Fruit fly (Drosophila melanogaster) whole organism, embryonic: Measurements from ENCODE around the gene CG34310.

ENCODE experiments used
- Abd-B ChIP-seq: fragments of 200-800 bp; sonication (Bioruptor generic); optimal IDR thresholded peaks from 2 replicates; lab custom pipeline; 2018; ENCODE audit warnings: missing biosample characterization, mild to moderate bottlenecking, missing genetic modification characterization, moderate library complexity
- Bteb2 ChIP-seq: fragments of 200-800 bp; sonication (Bioruptor generic); optimal IDR thresholded peaks from 2 replicates; lab custom pipeline; 2016; ENCODE audit warnings: missing biosample characterization, missing genetic modification characterization
- CG10147 ChIP-seq: fragments of 200-800 bp; sonication (Bioruptor generic); optimal IDR thresholded peaks from 2 replicates; lab custom pipeline; 2019; ENCODE audit warnings: missing biosample characterization, mild to moderate bottlenecking, missing genetic modification characterization, moderate library complexity
- CG10565 ChIP-seq: fragments of 200-800 bp; sonication (Bioruptor generic); optimal IDR thresholded peaks from 3 replicates; lab custom pipeline; 2016; ENCODE audit warnings: missing biosample characterization, mild to moderate bottlenecking, missing genetic modification characterization
- CG11085 ChIP-seq: fragments of 200-800 bp; sonication (Bioruptor generic); IDR thresholded peaks from 2 replicates; pipeline ENCODE4 v1.3.6; 2022; ENCODE audit warnings: missing biosample characterization, missing genetic modification characterization
- CG12219 ChIP-seq: fragments of 200-800 bp; sonication (Bioruptor generic); optimal IDR thresholded peaks from 3 replicates; lab custom pipeline; 2018; ENCODE audit warnings: missing biosample characterization, mild to moderate bottlenecking, missing genetic modification characterization
- CG12299 ChIP-seq: fragments of 200-800 bp; sonication (Bioruptor generic); optimal IDR thresholded peaks from 2 replicates; lab custom pipeline; 2018; ENCODE audit warnings: missing biosample characterization, mild to moderate bottlenecking, missing genetic modification characterization
- CG12391 ChIP-seq: fragments of 200-800 bp; sonication (Bioruptor generic); optimal IDR thresholded peaks from 3 replicates; lab custom pipeline; 2018; ENCODE audit warnings: missing biosample characterization, mild to moderate bottlenecking, missing genetic modification characterization, moderate library complexity
- CG13123 ChIP-seq: fragments of 200-800 bp; sonication (Bioruptor generic); optimal IDR thresholded peaks from 2 replicates; lab custom pipeline; 2016; ENCODE audit warnings: missing biosample characterization, missing genetic modification characterization
- CG16779 ChIP-seq: fragments of 200-800 bp; sonication (Bioruptor generic); IDR thresholded peaks from 2 replicates; pipeline ENCODE4 v1.3.6; 2022; ENCODE audit warnings: missing biosample characterization, missing genetic modification characterization
- CG16815 ChIP-seq: fragments of 200-800 bp; sonication (Bioruptor generic); optimal IDR thresholded peaks from 3 replicates; lab custom pipeline; 2017; ENCODE audit warnings: missing biosample characterization, mild to moderate bottlenecking, missing genetic modification characterization
- CG17359 ChIP-seq: fragments of 200-800 bp; sonication (Bioruptor generic); optimal IDR thresholded peaks from 3 replicates; lab custom pipeline; 2018; ENCODE audit warnings: missing biosample characterization, mild to moderate bottlenecking, missing genetic modification characterization, moderate library complexity
- CG17568 ChIP-seq: fragments of 200-800 bp; sonication (Bioruptor generic); optimal IDR thresholded peaks from 2 replicates; lab custom pipeline; 2018; ENCODE audit warnings: missing biosample characterization, mild to moderate bottlenecking, missing genetic modification characterization, moderate library complexity
- CG30403 ChIP-seq: fragments of 200-800 bp; sonication (Bioruptor generic); optimal IDR thresholded peaks from 3 replicates; lab custom pipeline; 2016; ENCODE audit warnings: missing biosample characterization, missing genetic modification characterization
- CG3281 ChIP-seq: fragments of 200-800 bp; sonication (Bioruptor generic); optimal IDR thresholded peaks from 3 replicates; lab custom pipeline; 2017; ENCODE audit warnings: missing biosample characterization, mild to moderate bottlenecking, missing genetic modification characterization
- CG3838 ChIP-seq: fragments of 200-800 bp; sonication (Bioruptor generic); optimal IDR thresholded peaks from 3 replicates; lab custom pipeline; 2016; ENCODE audit warnings: missing biosample characterization, missing genetic modification characterization
- CG42726 ChIP-seq: fragments of 200-800 bp; sonication (Bioruptor generic); IDR thresholded peaks from 2 replicates; pipeline ENCODE4 v1.3.6; 2022; ENCODE audit warnings: missing biosample characterization, missing genetic modification characterization; ENCODE audit not compliant: partially characterized antibody
- CG6175 ChIP-seq: fragments of 200-800 bp; sonication (Bioruptor generic); IDR thresholded peaks from 3 replicates; pipeline ENCODE4 v1.3.6; 2022; ENCODE audit warnings: missing biosample characterization, missing genetic modification characterization
- CG6689 ChIP-seq: fragments of 200-800 bp; sonication (Bioruptor generic); IDR thresholded peaks from 2 replicates; pipeline ENCODE4 v1.3.6; 2022; ENCODE audit warnings: missing biosample characterization, missing genetic modification characterization
- CG7372 ChIP-seq: fragments of 200-800 bp; sonication (Bioruptor generic); IDR thresholded peaks from 2 replicates; pipeline ENCODE4 v1.3.6; 2022; ENCODE audit warnings: missing biosample characterization, missing genetic modification characterization
- CG8478 ChIP-seq: fragments of >200 bp; optimal IDR thresholded peaks from 2 replicates; lab custom pipeline; 2018
- Doc2 ChIP-seq: fragments of 200-800 bp; sonication (Bioruptor generic); IDR thresholded peaks from 2 replicates; pipeline ENCODE4 v1.3.6; 2022; ENCODE audit warnings: missing biosample characterization, missing genetic modification characterization
- Drgx ChIP-seq: fragments of 200-800 bp; sonication (Bioruptor generic); IDR thresholded peaks from 2 replicates; pipeline ENCODE4 v1.3.6; 2022; ENCODE audit warnings: missing biosample characterization, missing genetic modification characterization
- Elba2 ChIP-seq: fragments of 200-800 bp; sonication (Bioruptor generic); optimal IDR thresholded peaks from 3 replicates; lab custom pipeline; 2016; ENCODE audit warnings: missing biosample characterization, missing genetic modification characterization
- HHEX ChIP-seq: fragments of 200-800 bp; sonication (Bioruptor generic); optimal IDR thresholded peaks from 3 replicates; lab custom pipeline; 2017; ENCODE audit warnings: missing biosample characterization, mild to moderate bottlenecking, missing genetic modification characterization, missing genetic modification reagents
- HLH54F ChIP-seq: fragments of 200-800 bp; sonication (Bioruptor generic); optimal IDR thresholded peaks from 3 replicates; lab custom pipeline; 2016; ENCODE audit warnings: missing biosample characterization, missing genetic modification characterization
- Hr78 ChIP-seq, 2 experiments: fragments of 200-800 bp in 1 of 2; fragments of >200 bp in 1 of 2; sonication (Bioruptor generic) in 1 of 2; optimal IDR thresholded peaks; 2 replicates each; lab custom pipeline; 2017 to 2019; ENCODE audit warnings: missing biosample characterization in 2 of 2, missing genetic modification characterization in 2 of 2, mild to moderate bottlenecking in 1 of 2, moderate library complexity in 1 of 2
- MBD-R2 ChIP-seq: fragments of 200-800 bp; sonication (Bioruptor generic); IDR thresholded peaks from 2 replicates; pipeline ENCODE4 v1.3.6; 2022; ENCODE audit warnings: missing biosample characterization, missing genetic modification characterization
- MTF-1 ChIP-seq: fragments of 200-800 bp; sonication (Bioruptor generic); optimal IDR thresholded peaks from 2 replicates; lab custom pipeline; 2018; ENCODE audit warnings: missing biosample characterization, mild to moderate bottlenecking, missing genetic modification characterization, borderline replicate concordance
- Mes4 ChIP-seq: fragments of 200-800 bp; sonication (Bioruptor generic); optimal IDR thresholded peaks from 2 replicates; lab custom pipeline; 2016; ENCODE audit warnings: missing biosample characterization, missing genetic modification characterization
- NC2β ChIP-seq: fragments of 200-800 bp; sonication (Bioruptor generic); optimal IDR thresholded peaks from 2 replicates; lab custom pipeline; 2016; ENCODE audit warnings: missing biosample characterization, missing genetic modification characterization
- Neu2 ChIP-seq: fragments of 200-800 bp; sonication (Bioruptor generic); optimal IDR thresholded peaks from 3 replicates; lab custom pipeline; 2016; ENCODE audit warnings: missing biosample characterization, missing genetic modification characterization, borderline replicate concordance
- Nf-YC ChIP-seq: fragments of 200-800 bp; optimal IDR thresholded peaks from 3 replicates; lab custom pipeline; 2019; ENCODE audit warnings: missing biosample characterization, mild to moderate bottlenecking, missing genetic modification characterization, moderate library complexity
- Tbp ChIP-seq: fragments of >200 bp; optimal IDR thresholded peaks from 2 replicates; lab custom pipeline; 2018; ENCODE audit warnings: missing biosample characterization, missing genetic modification characterization
- Trl ChIP-seq, 3 experiments: fragments of >200 bp in 2 of 3; fragments of 200-800 bp in 1 of 3; sonication (Bioruptor generic) in 1 of 3; optimal IDR thresholded peaks; 2 replicates in 1 of 3; 3 replicates in 2 of 3; lab custom pipeline; 2016 to 2017; ENCODE audit warnings: missing biosample characterization in 1 of 3, missing genetic modification characterization in 1 of 3
- bab2 ChIP-seq: fragments of 200-800 bp; sonication (Bioruptor generic); optimal IDR thresholded peaks from 2 replicates; lab custom pipeline; 2016; ENCODE audit warnings: missing biosample characterization, missing genetic modification characterization
- bowl ChIP-seq: fragments of 200-800 bp; sonication (Bioruptor generic); IDR thresholded peaks from 2 replicates; pipeline ENCODE4 v1.3.6; 2022; ENCODE audit warnings: missing biosample characterization, missing genetic modification characterization
- br ChIP-seq: fragments of >200 bp; optimal IDR thresholded peaks from 2 replicates; lab custom pipeline; 2017
- cas ChIP-seq: fragments of 200-800 bp; sonication (Bioruptor generic); IDR thresholded peaks from 2 replicates; pipeline ENCODE4 v1.3.6; 2022; ENCODE audit warnings: missing biosample characterization, missing genetic modification characterization
- eyg ChIP-seq: fragments of 200-800 bp; sonication (Bioruptor generic); optimal IDR thresholded peaks from 3 replicates; lab custom pipeline; 2016; ENCODE audit warnings: missing biosample characterization, missing genetic modification characterization
- fd64A ChIP-seq: fragments of 200-800 bp; sonication (Bioruptor generic); optimal IDR thresholded peaks from 3 replicates; lab custom pipeline; 2018; ENCODE audit warnings: missing biosample characterization, mild to moderate bottlenecking, missing genetic modification characterization
- jigr1 ChIP-seq: fragments of 200-800 bp; sonication (Bioruptor generic); IDR thresholded peaks from 3 replicates; pipeline ENCODE4 v1.3.6; 2022; ENCODE audit warnings: missing biosample characterization, missing genetic modification characterization
- kni ChIP-seq: fragments of 200-800 bp; sonication (Bioruptor generic); optimal IDR thresholded peaks from 3 replicates; lab custom pipeline; 2017; ENCODE audit warnings: mild to moderate bottlenecking, missing biosample characterization, missing genetic modification reagents, missing genetic modification characterization
- p53 ChIP-seq: fragments of 200-800 bp; sonication (Bioruptor generic); optimal IDR thresholded peaks from 2 replicates; lab custom pipeline; 2016; ENCODE audit warnings: missing biosample characterization, missing genetic modification characterization
- psq ChIP-seq: fragments of 200-800 bp; sonication (Bioruptor generic); optimal IDR thresholded peaks from 2 replicates; lab custom pipeline; 2017; ENCODE audit warnings: missing biosample characterization, missing genetic modification characterization
- sens-2 ChIP-seq: fragments of 200-800 bp; sonication (Bioruptor generic); IDR thresholded peaks from 2 replicates; pipeline ENCODE4 v1.3.6; 2022; ENCODE audit warnings: missing biosample characterization, missing genetic modification characterization
- seq ChIP-seq: fragments of 200-800 bp; sonication (Bioruptor generic); IDR thresholded peaks from 2 replicates; pipeline ENCODE4 v1.3.6; 2022; ENCODE audit warnings: missing biosample characterization, missing genetic modification characterization
- so ChIP-seq: fragments of 200-800 bp; sonication (Bioruptor generic); IDR thresholded peaks from 3 replicates; pipeline ENCODE4 v1.3.6; 2022; ENCODE audit warnings: missing biosample characterization, missing genetic modification characterization
- ssp ChIP-seq: fragments of 200-800 bp; sonication (Bioruptor generic); IDR thresholded peaks from 2 replicates; pipeline ENCODE4 v1.3.6; 2022; ENCODE audit warnings: missing biosample characterization, missing genetic modification characterization
- tna ChIP-seq: fragments of 200-800 bp; sonication (Bioruptor generic); IDR thresholded peaks from 2 replicates; pipeline ENCODE4 v1.3.6; 2022; ENCODE audit warnings: missing biosample characterization, missing genetic modification characterization; ENCODE audit not compliant: partially characterized antibody
- tx ChIP-seq: fragments of 200-800 bp; sonication (Bioruptor generic); optimal IDR thresholded peaks from 2 replicates; lab custom pipeline; 2016; ENCODE audit warnings: missing biosample characterization, missing genetic modification characterization

Gene CG34310

DNA sequence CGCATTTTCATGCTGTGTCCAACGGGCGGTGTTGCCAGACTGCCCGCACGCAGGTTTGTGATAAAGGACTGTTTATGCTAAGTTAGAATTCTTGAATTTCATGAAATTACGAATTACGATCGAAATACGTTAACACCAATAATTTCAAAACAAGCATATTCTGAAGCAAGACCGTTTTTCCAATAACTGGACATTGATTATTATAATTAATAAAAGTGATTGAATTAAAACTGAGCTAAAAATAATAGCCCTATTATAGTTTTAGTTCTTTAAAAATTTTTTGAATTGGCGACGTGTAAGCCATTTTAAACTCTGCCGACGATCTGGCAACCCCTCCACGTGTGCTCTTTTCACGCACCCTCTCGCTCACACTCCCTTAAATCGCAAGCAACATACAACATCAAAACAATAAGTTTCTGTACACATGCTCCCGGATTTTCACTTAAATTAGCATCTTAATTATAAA is 15.3 kb upstream of the CG34310 start (continued):
- peak; percentile 78 for TF ChIP-seq sens-2 (GFP tag; lab: Robert Waterston, UW)
- peak; percentile 91 for TF ChIP-seq CG7372 (GFP tag; lab: Robert Waterston, UW)
- peak; percentile 95 for TF ChIP-seq Abd-B (GFP tag; lab: Kevin White, UChicago)
- peak; percentile 96 for TF ChIP-seq CG3838 (GFP tag; lab: Kevin White, UChicago)
- peak; percentile 92 for TF ChIP-seq CG12219 (GFP tag; lab: Kevin White, UChicago)
- TF ChIP-seq CG10147 (GFP tag; lab: Kevin White, UChicago) = peak; percentile 96
- peak; percentile 6 for TF ChIP-seq Neu2 (GFP tag; lab: Kevin White, UChicago)
- TF ChIP-seq Doc2 (GFP tag; lab: Robert Waterston, UW) = peak; percentile 64; the same call in 1 of the 2 replicates
- TF ChIP-seq bowl (GFP tag; lab: Robert Waterston, UW) = peak; percentile 85
- TF ChIP-seq MTF-1 (GFP tag; lab: Kevin White, UChicago) = peak; percentile 82
- TF ChIP-seq p53 (GFP tag; lab: Kevin White, UChicago) = peak; percentile 83
- TF ChIP-seq Hr78 (GFP tag; optimal IDR thresholded peaks at IDR 0.05; lab: Kevin White, UChicago) = peak in 1 of 2 experiments; percentile 75
- peak; percentile 97 for TF ChIP-seq CG3281 (GFP tag; lab: Kevin White, UChicago)
- TF ChIP-seq CG16815 = peak; percentile 92
- TF ChIP-seq NC2β (GFP tag; lab: Kevin White, UChicago) = peak; percentile 85
- peak; percentile 96 for TF ChIP-seq CG6689 (GFP tag; lab: Robert Waterston, UW)
- peak; percentile 69 for TF ChIP-seq kni (GFP tag; lab: Kevin White, UChicago)
- TF ChIP-seq eyg = peak; percentile 78
- TF ChIP-seq HLH54F (GFP tag; lab: Kevin White, UChicago) = peak; percentile 92
- peak; percentile 89 for TF ChIP-seq tx (GFP tag; lab: Kevin White, UChicago)
- peak; percentile 98 for TF ChIP-seq CG12391
- TF ChIP-seq cas (GFP tag; lab: Robert Waterston, UW) = peak; percentile 86
- peak; percentile 82 for TF ChIP-seq jigr1 (GFP tag; lab: Robert Waterston, UW)
- TF ChIP-seq CG13123 = peak; percentile 83
- peak; percentile 94 for TF ChIP-seq HHEX (GFP tag; lab: Kevin White, UChicago)
- TF ChIP-seq ssp (GFP tag; lab: Robert Waterston, UW) = peak; percentile 79
- peak; percentile 94 for TF ChIP-seq Drgx
- TF ChIP-seq Mes4 (GFP tag; lab: Kevin White, UChicago) = peak; percentile 84
- no peak for TF ChIP-seq CG8478 (lab: Kevin White, UChicago)
- TF ChIP-seq seq = peak; percentile 96
- TF ChIP-seq CG42726 (GFP tag; lab: Robert Waterston, UW) = no peak
- peak; percentile 87 for TF ChIP-seq CG17568
- peak; percentile 83 for TF ChIP-seq CG11085 (GFP tag; lab: Robert Waterston, UW)
- TF ChIP-seq bab2 = peak; percentile 93
- TF ChIP-seq CG6175 (GFP tag; lab: Robert Waterston, UW) = peak; percentile 74; the same call in 2 of the 3 replicates
- TF ChIP-seq fd64A (GFP tag; lab: Kevin White, UChicago) = peak; percentile 52
- TF ChIP-seq MBD-R2 (GFP tag; lab: Robert Waterston, UW) = peak; percentile 79
- peak; percentile 92 for TF ChIP-seq so (GFP tag; lab: Robert Waterston, UW)
- peak; percentile 95 for TF ChIP-seq Bteb2
- TF ChIP-seq psq (GFP tag; lab: Kevin White, UChicago) = peak; percentile 90
- peak; percentile 95 for TF ChIP-seq CG17359 (tag; lab: Kevin White, UChicago)
- TF ChIP-seq tna (GFP tag; lab: Robert Waterston, UW) = no peak
- TF ChIP-seq CG12299 (tag; lab: Kevin White, UChicago) = peak; percentile 93
- TF ChIP-seq Tbp (GFP tag; lab: Kevin White, UChicago) = no peak
- peak; percentile 89 for TF ChIP-seq Nf-YC (tag; lab: Kevin White, UChicago)
- peak; percentile 52 to 74 for TF ChIP-seq Trl (optimal IDR thresholded peaks at IDR 0.05; lab: Kevin White, UChicago)
- TF ChIP-seq Trl (GFP tag; optimal IDR thresholded peaks at IDR 0.05; lab: Kevin White, UChicago) = peak; percentile 93
- peak; percentile 98 for TF ChIP-seq CG30403 (GFP tag; lab: Kevin White, UChicago)
- TF ChIP-seq CG16779 (GFP tag; lab: Robert Waterston, UW) = peak; percentile 77
- peak; percentile 40 for TF ChIP-seq Elba2 (GFP tag; lab: Kevin White, UChicago)
- TF ChIP-seq CG10565 (GFP tag; lab: Kevin White, UChicago) = peak; percentile 75
- no peak for TF ChIP-seq br (lab: Kevin White, UChicago)
